Worm (Caenorhabditis elegans) whole organism, young adult: Measurements from ENCODE around the gene Y54G2A.41.

Source experiments
- ceh-58 ChIP-seq: fragments of 200-800 bp; sonication (Bioruptor generic); IDR thresholded peaks from 2 replicates; pipeline ENCODE4 v1.3.6; 2022; ENCODE audit warnings: missing genetic modification characterization, missing compliant biosample characterization
- ceh-79 ChIP-seq: sonication (generic microtip); optimal IDR thresholded peaks from 2 replicates; lab custom pipeline; 2017; ENCODE audit warnings: mild to moderate bottlenecking, missing genetic modification characterization, missing compliant biosample characterization
- die-1 ChIP-seq: sonication (generic microtip); optimal IDR thresholded peaks from 2 replicates; lab custom pipeline; 2016; ENCODE audit warnings: missing genotype, mild to moderate bottlenecking, missing genetic modification characterization, missing compliant biosample characterization
- ekl-4 ChIP-seq: fragments of 200-800 bp; sonication (Bioruptor generic); IDR thresholded peaks from 2 replicates; pipeline ENCODE4 v1.3.6; 2022; ENCODE audit warnings: missing genetic modification reagents, missing genetic modification characterization, missing compliant biosample characterization
- him-1 ChIP-seq: sonication (generic microtip); optimal IDR thresholded peaks from 2 replicates; lab custom pipeline; 2016; ENCODE audit warnings: missing genotype, missing genetic modification reagents, missing genetic modification characterization, missing compliant biosample characterization
- nhr-27 ChIP-seq: fragments of 200-800 bp; sonication (Bioruptor generic); optimal IDR thresholded peaks from 2 replicates; lab custom pipeline; 2018; ENCODE audit warnings: mild to moderate bottlenecking, missing genetic modification characterization, moderate library complexity, missing compliant biosample characterization
- sptf-2 ChIP-seq: fragments of 200-800 bp; sonication (Bioruptor generic); optimal IDR thresholded peaks from 2 replicates; lab custom pipeline; 2018; ENCODE audit warnings: mild to moderate bottlenecking, missing genetic modification characterization, missing compliant biosample characterization
- unc-62 ChIP-seq: fragments of 150-350 bp; optimal IDR thresholded peaks from 2 replicates; lab custom pipeline; 2014; ENCODE audit warnings: missing biosample characterization, missing genetic modification reagents, missing genetic modification characterization
- ztf-22 ChIP-seq: fragments of 200-800 bp; sonication (Bioruptor generic); optimal IDR thresholded peaks from 2 replicates; lab custom pipeline; 2018; ENCODE audit warnings: mild to moderate bottlenecking, missing genetic modification characterization, moderate library complexity, missing compliant biosample characterization
- ztf-6 ChIP-seq: fragments of 200-800 bp; sonication (Bioruptor generic); IDR thresholded peaks from 2 replicates; pipeline ENCODE4 v1.3.6; 2022; ENCODE audit warnings: missing genetic modification reagents, missing genetic modification characterization, missing compliant biosample characterization

DNA sequence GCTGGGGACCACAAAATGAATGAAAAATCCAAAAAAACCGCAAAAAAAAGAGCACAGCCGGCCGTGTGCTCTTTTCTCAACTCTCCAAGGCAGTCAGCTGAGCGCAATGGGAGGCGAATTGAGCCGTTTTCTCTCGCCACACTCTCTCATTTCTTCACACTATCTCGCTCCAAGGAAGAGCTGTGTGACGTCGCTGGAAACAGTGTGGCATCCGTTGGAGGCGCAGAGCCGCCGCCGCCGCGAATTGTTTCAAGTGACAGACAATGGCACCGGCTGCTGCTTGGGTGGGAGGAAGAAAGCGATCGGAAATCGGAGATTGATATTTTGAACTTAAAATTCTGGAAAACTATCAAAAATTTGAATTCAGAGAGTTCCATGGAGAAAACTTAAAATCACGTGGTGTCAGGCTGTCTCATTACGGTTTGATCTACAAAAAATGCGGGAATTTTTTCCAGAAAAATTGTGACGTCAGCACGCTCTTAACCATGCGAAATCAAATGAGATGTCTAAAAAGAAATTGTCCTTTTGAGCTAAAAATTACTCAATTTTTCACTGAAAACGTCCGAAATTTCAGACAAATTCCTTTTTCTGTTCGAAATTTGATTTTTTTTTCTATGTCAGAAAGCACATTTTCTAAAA is 24.4 kb downstream of the Y54G2A.41 start:
- TF ChIP-seq nhr-27 (no peak), ceh-58 (GFP tag; lab: Robert Waterston, UW) (no peak), ekl-4 (no peak), ztf-22 (GFP tag; lab: Kevin White, UChicago) (no peak), ztf-6 (GFP tag; lab: Robert Waterston, UW) (no peak), unc-62 (GFP tag; lab: Kevin White, UChicago) (no peak), ceh-79 (tag; lab: Kevin White, UChicago) (no peak), sptf-2 (no peak), die-1 (tag; lab: Kevin White, UChicago) (no peak), him-1 (tag; lab: Kevin White, UChicago) (no peak)
